Worm (Caenorhabditis elegans): Measurements from ENCODE around the gene lron-3.

lron-3 gene

ce11 chrX:15599925-15600324 is 42.2 kb upstream of the lron-3 start:
- no peak for TF ChIP-seq madf-8 (GFP tag; conservative IDR thresholded peaks at IDR 0.05)
- TF ChIP-seq let-607 (tag; optimal IDR thresholded peaks at IDR 0.05): peak in 1 of 2 experiments; percentile 50

- TF ChIP-seq ceh-100 (GFP tag; IDR thresholded peaks at IDR 0.05) (no peak), Y67H2A.10 (GFP tag; conservative IDR thresholded peaks at IDR 0.05) (no peak), madf-8 (GFP tag; conservative IDR thresholded peaks at IDR 0.05) (no peak), madf-6 (GFP tag; IDR thresholded peaks at IDR 0.05) (no peak), ztf-25 (GFP tag; IDR thresholded peaks at IDR 0.05) (no peak), madf-3 (GFP tag; IDR thresholded peaks at IDR 0.05) (no peak), ceh-40 (GFP tag; IDR thresholded peaks at IDR 0.05) (no peak), attf-5 (GFP tag; optimal IDR thresholded peaks at IDR 0.05) (no peak), ekl-4 (GFP tag; IDR thresholded peaks at IDR 0.05) (no peak), madf-10 (tag; optimal IDR thresholded peaks at IDR 0.05) (no peak), let-607 (tag; optimal IDR thresholded peaks at IDR 0.05) (peak; percentile 61 to 70), akir-1 (GFP tag; optimal IDR thresholded peaks at IDR 0.05) (no peak), hsf-1 (GFP tag; IDR thresholded peaks at IDR 0.05) (no peak), nhr-80 (tag; optimal IDR thresholded peaks at IDR 0.05) (peak; percentile 81), B0035.1 (tag; optimal IDR thresholded peaks at IDR 0.05) (no peak), attf-3 (GFP tag; conservative IDR thresholded peaks at IDR 0.05) (no peak), lir-1 (GFP tag; conservative IDR thresholded peaks at IDR 0.05) (no peak), bed-1 (GFP tag; IDR thresholded peaks at IDR 0.05) (no peak), cebp-1 (GFP tag; IDR thresholded peaks at IDR 0.05) (peak; percentile 20; the same call in 1 of the 2 replicates), cebp-1 (tag; optimal IDR thresholded peaks at IDR 0.05) (no peak), F57A8.1 (GFP tag; optimal IDR thresholded peaks at IDR 0.05) (no peak), rpc-1 (optimal IDR thresholded peaks at IDR 0.05) (no peak), rpc-1 (tag; optimal IDR thresholded peaks at IDR 0.05) (no peak)
Measured at ce11 chrX:15598661-15599384, 41.1 kb upstream of the lron-3 start.

ce11 chrX:15597077-15597476 is 39.3 kb upstream of the lron-3 start, which contains the start of gene K09A9.8:
TSS of gene K09A9.8 (minus strand) at chrX:15597177.
- TF ChIP-seq lir-1 (GFP tag; conservative IDR thresholded peaks at IDR 0.05) (no peak), bed-2 (GFP tag; IDR thresholded peaks at IDR 0.05) (no peak), snpc-1.3 (tag; optimal IDR thresholded peaks at IDR 0.05; ENCODE audit: insufficient read depth) (no peak), nfya-2 (GFP tag; IDR thresholded peaks at IDR 0.05) (no peak), D2030.7 (GFP tag; IDR thresholded peaks at IDR 0.05) (no peak), let-607 (tag; optimal IDR thresholded peaks at IDR 0.05) (no peak), zim-3 (tag; optimal IDR thresholded peaks at IDR 0.05) (no peak), zfh-2 (GFP tag; conservative IDR thresholded peaks at IDR 0.05) (no peak), pbrm-1 (GFP tag; IDR thresholded peaks at IDR 0.05) (no peak), F55B11.4 (tag; optimal IDR thresholded peaks at IDR 0.05; ENCODE audit: borderline replicate concordance, insufficient read depth) (no peak)

DNA sequence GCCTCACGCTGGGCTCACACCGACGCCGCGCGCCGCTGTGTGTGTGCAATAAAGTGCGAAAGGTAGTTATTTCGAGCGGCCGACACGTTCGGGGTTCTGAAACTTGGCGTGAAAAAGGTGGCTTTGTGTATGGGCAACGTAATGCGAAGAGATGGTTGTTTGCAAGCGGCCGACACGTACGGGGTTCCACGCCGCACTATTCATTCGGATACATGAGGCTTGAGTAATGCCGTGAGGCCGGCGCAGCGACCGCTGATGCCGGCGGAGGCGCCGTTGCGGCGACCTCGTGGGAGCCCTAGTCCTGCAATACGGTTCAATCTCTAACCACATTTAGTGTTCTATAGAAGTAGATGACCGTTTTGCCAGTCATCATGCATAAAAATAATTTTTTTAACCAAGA is 36.3 kb upstream of the lron-3 start:
- TF ChIP-seq xnd-1 (tag; optimal IDR thresholded peaks at IDR 0.05) (no peak), zfh-2 (GFP tag; conservative IDR thresholded peaks at IDR 0.05) (peak; percentile 83), D2030.7 (GFP tag; IDR thresholded peaks at IDR 0.05) (0 out of 2 replicates have a peak, but pooled peaks have one; percentile 20), nfyb-1 (GFP tag; IDR thresholded peaks at IDR 0.05) (no peak), F33H1.4 (GFP tag; IDR thresholded peaks at IDR 0.05) (no peak), snpc-4 (GFP tag; optimal IDR thresholded peaks at IDR 0.05) (no peak), snpc-4 (tag; optimal IDR thresholded peaks at IDR 0.05) (peak in 2 of 4 experiments; percentile 7 to 36)

Data from whole organism, young adult.